Fruit fly (Drosophila melanogaster): Measurements from ENCODE around the gene LpR1.

DNA sequence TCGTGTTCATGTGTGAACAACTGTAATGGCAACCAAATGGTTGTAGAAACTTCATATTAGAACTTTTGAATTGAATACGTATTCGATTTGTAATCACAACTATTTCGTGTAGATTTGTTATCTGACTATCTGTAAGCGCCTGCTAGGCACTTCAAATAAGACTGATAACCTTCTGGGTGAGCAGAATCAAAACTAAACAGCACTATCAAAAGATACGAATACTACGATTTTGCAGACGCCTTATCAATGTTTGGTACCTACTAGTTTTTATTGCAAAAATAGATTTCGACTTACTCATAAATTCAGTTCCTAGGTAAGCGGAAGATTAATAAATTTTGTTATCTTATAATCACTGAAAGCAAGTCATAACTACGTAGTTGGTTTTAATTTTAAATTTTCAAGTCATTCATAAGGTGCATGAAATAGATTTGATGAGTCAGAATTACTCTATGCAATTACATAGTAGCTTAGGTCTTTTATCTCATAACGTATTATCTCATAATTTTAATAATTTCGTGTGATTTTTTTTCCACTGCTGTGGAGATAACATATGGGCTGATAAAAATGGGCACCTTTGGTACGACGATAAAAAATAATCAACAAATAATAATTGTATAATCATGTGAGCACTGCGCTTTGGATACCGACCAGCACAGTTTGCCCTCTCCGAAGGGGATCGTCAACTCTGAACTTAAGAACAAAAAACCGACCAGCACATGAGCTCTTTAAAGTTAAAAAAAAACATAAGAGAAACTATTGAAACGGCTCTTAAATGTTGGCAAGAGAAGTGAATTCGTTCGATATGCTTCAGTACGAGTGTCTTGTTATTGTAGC is 27.7 kb downstream of the LpR1 start:
- TF ChIP-seq psq (optimal IDR thresholded peaks at IDR 0.05) (no peak), pan (optimal IDR thresholded peaks at IDR 0.05) (no peak)

Data from whole organism.